Fruit fly (Drosophila melanogaster) whole organism, embryonic: ENCODE data around the gene CG43060.

Experiments used
- BEAF-32 ChIP-seq: fragments of 200-800 bp; sonication (Bioruptor generic); optimal IDR thresholded peaks from 3 replicates; lab custom pipeline; 2017; ENCODE audit warnings: missing biosample characterization, missing genetic modification characterization, mild to moderate bottlenecking, moderate library complexity, missing genetic modification reagents
- CG10979 ChIP-seq: fragments of 200-800 bp; sonication (Bioruptor generic); optimal IDR thresholded peaks from 2 replicates; lab custom pipeline; 2018; ENCODE audit warnings: missing biosample characterization, mild to moderate bottlenecking, missing genetic modification characterization, moderate library complexity
- CG12071 ChIP-seq: fragments of 200-800 bp; sonication (Bioruptor generic); optimal IDR thresholded peaks from 3 replicates; lab custom pipeline; 2018; ENCODE audit warnings: missing biosample characterization, mild to moderate bottlenecking, missing genetic modification characterization
- CG12236 ChIP-seq: fragments of 200-800 bp; sonication (Bioruptor generic); optimal IDR thresholded peaks from 2 replicates; lab custom pipeline; 2016; ENCODE audit warnings: missing biosample characterization, missing genetic modification characterization
- CG15514 ChIP-seq: fragments of 200-800 bp; sonication (Bioruptor generic); optimal IDR thresholded peaks from 3 replicates; lab custom pipeline; 2017; ENCODE audit warnings: missing biosample characterization, missing genetic modification characterization, mild to moderate bottlenecking, moderate library complexity, missing genetic modification reagents
- CG16863 ChIP-seq: fragments of 200-800 bp; sonication (Bioruptor generic); optimal IDR thresholded peaks from 3 replicates; lab custom pipeline; 2016; ENCODE audit warnings: missing biosample characterization, missing genetic modification characterization
- CG17186 ChIP-seq: fragments of 200-800 bp; sonication (Bioruptor generic); optimal IDR thresholded peaks from 3 replicates; lab custom pipeline; 2017; ENCODE audit warnings: missing biosample characterization, missing genetic modification reagents, missing genetic modification characterization
- CG17568 ChIP-seq: fragments of 200-800 bp; sonication (Bioruptor generic); optimal IDR thresholded peaks from 2 replicates; lab custom pipeline; 2018; ENCODE audit warnings: missing biosample characterization, mild to moderate bottlenecking, missing genetic modification characterization, moderate library complexity
- CG31365 ChIP-seq: fragments of 200-800 bp; sonication (Bioruptor generic); optimal IDR thresholded peaks from 2 replicates; lab custom pipeline; 2018; ENCODE audit warnings: missing biosample characterization, mild to moderate bottlenecking, missing genetic modification characterization
- CG4617 ChIP-seq: fragments of 200-800 bp; sonication (Bioruptor generic); optimal IDR thresholded peaks from 3 replicates; lab custom pipeline; 2016; ENCODE audit warnings: missing biosample characterization, missing genetic modification characterization, borderline replicate concordance
- CG4820 ChIP-seq: fragments of 200-800 bp; sonication (Bioruptor generic); optimal IDR thresholded peaks from 3 replicates; lab custom pipeline; 2016; ENCODE audit warnings: missing biosample characterization, missing genetic modification characterization
- CG6689 ChIP-seq: fragments of 200-800 bp; sonication (Bioruptor generic); IDR thresholded peaks from 2 replicates; pipeline ENCODE4 v1.3.6; 2022; ENCODE audit warnings: missing biosample characterization, missing genetic modification characterization
- CG7987 ChIP-seq: fragments of 200-800 bp; sonication (Bioruptor generic); optimal IDR thresholded peaks from 2 replicates; lab custom pipeline; 2018; ENCODE audit warnings: missing biosample characterization, mild to moderate bottlenecking, missing genetic modification characterization, moderate library complexity
- CG8281 ChIP-seq: fragments of 200-800 bp; sonication (Bioruptor generic); optimal IDR thresholded peaks from 2 replicates; lab custom pipeline; 2018; ENCODE audit warnings: missing biosample characterization, mild to moderate bottlenecking, missing genetic modification characterization, moderate library complexity
- CTCF ChIP-seq: fragments of 200-800 bp; sonication (Bioruptor generic); optimal IDR thresholded peaks from 2 replicates; lab custom pipeline; 2017; ENCODE audit warnings: missing biosample characterization, mild to moderate bottlenecking, missing genetic modification characterization, moderate library complexity
- Deaf1 ChIP-seq: fragments of 200-800 bp; optimal IDR thresholded peaks from 3 replicates; lab custom pipeline; 2019; ENCODE audit warnings: missing biosample characterization, mild to moderate bottlenecking, missing genetic modification characterization, moderate library complexity
- Dek ChIP-seq: fragments of 200-800 bp; sonication (Bioruptor generic); optimal IDR thresholded peaks from 3 replicates; lab custom pipeline; 2019; ENCODE audit warnings: missing biosample characterization, mild to moderate bottlenecking, missing genetic modification characterization, moderate library complexity
- Doc2 ChIP-seq: fragments of 200-800 bp; sonication (Bioruptor generic); IDR thresholded peaks from 2 replicates; pipeline ENCODE4 v1.3.6; 2022; ENCODE audit warnings: missing biosample characterization, missing genetic modification characterization
- Drgx ChIP-seq: fragments of 200-800 bp; sonication (Bioruptor generic); IDR thresholded peaks from 2 replicates; pipeline ENCODE4 v1.3.6; 2022; ENCODE audit warnings: missing biosample characterization, missing genetic modification characterization
- Eip74EF ChIP-seq, 2 experiments: fragments of 200-800 bp in 1 of 2; fragments of >200 bp in 1 of 2; sonication (Bioruptor generic) in 1 of 2; optimal IDR thresholded peaks; 2 replicates each; lab custom pipeline; 2017 to 2019; ENCODE audit warnings: missing biosample characterization in 2 of 2, missing genetic modification characterization in 2 of 2, mild to moderate bottlenecking in 1 of 2, moderate library complexity in 1 of 2
- Ets97D ChIP-seq: fragments of 200-800 bp; sonication (Bioruptor generic); optimal IDR thresholded peaks from 3 replicates; lab custom pipeline; 2016; ENCODE audit warnings: missing biosample characterization, missing genetic modification characterization
- Fer3 ChIP-seq: fragments of 200-800 bp; sonication (Bioruptor generic); optimal IDR thresholded peaks from 2 replicates; lab custom pipeline; 2018; ENCODE audit warnings: missing biosample characterization, mild to moderate bottlenecking, missing genetic modification characterization, moderate library complexity
- Hsf ChIP-seq: fragments of 200-800 bp; sonication (Bioruptor generic); optimal IDR thresholded peaks from 3 replicates; lab custom pipeline; 2016; ENCODE audit warnings: missing biosample characterization, missing genetic modification characterization
- MESR4 ChIP-seq: fragments of 200-800 bp; sonication (Bioruptor generic); optimal IDR thresholded peaks from 2 replicates; lab custom pipeline; 2018; ENCODE audit warnings: missing biosample characterization, mild to moderate bottlenecking, missing genetic modification characterization, moderate library complexity
- NC2β ChIP-seq: fragments of 200-800 bp; sonication (Bioruptor generic); optimal IDR thresholded peaks from 2 replicates; lab custom pipeline; 2016; ENCODE audit warnings: missing biosample characterization, missing genetic modification characterization
- NK7.1 ChIP-seq: fragments of 200-800 bp; sonication (Bioruptor generic); optimal IDR thresholded peaks from 3 replicates; lab custom pipeline; 2016; ENCODE audit warnings: missing biosample characterization, missing genetic modification characterization
- bsh ChIP-seq, 2 experiments: fragments of 200-800 bp; sonication (Bioruptor generic); optimal IDR thresholded peaks; 2 replicates each; lab custom pipeline; 2017 to 2018; ENCODE audit warnings: mild to moderate bottlenecking in 2 of 2, missing biosample characterization in 2 of 2, missing genetic modification characterization in 2 of 2, moderate library complexity in 1 of 2
- disco-r ChIP-seq: fragments of 200-800 bp; sonication (Bioruptor generic); optimal IDR thresholded peaks from 2 replicates; lab custom pipeline; 2016; ENCODE audit warnings: missing biosample characterization, missing genetic modification characterization
- emc ChIP-seq: fragments of 200-800 bp; sonication (Bioruptor generic); optimal IDR thresholded peaks from 2 replicates; lab custom pipeline; 2016; ENCODE audit warnings: missing biosample characterization, missing genetic modification characterization
- exex ChIP-seq: fragments of 200-800 bp; sonication (Bioruptor generic); optimal IDR thresholded peaks from 4 replicates; lab custom pipeline; 2018; ENCODE audit warnings: missing biosample characterization, mild to moderate bottlenecking, missing genetic modification characterization, moderate library complexity
- gro ChIP-seq: fragments of 200-800 bp; sonication (Bioruptor generic); optimal IDR thresholded peaks from 2 replicates; lab custom pipeline; 2016; ENCODE audit warnings: missing biosample characterization, missing genetic modification characterization
- nom ChIP-seq: fragments of 200-800 bp; sonication (Bioruptor generic); optimal IDR thresholded peaks from 2 replicates; lab custom pipeline; 2017; ENCODE audit warnings: missing biosample characterization, missing genetic modification characterization, mild to moderate bottlenecking, moderate library complexity, missing genetic modification reagents
- otp ChIP-seq: fragments of 200-800 bp; sonication (Bioruptor generic); IDR thresholded peaks from 3 replicates; pipeline ENCODE4, ENCODE4 v1.3.6; 2022; ENCODE audit warnings: missing biosample characterization, missing genetic modification characterization
- so ChIP-seq: fragments of 200-800 bp; sonication (Bioruptor generic); IDR thresholded peaks from 3 replicates; pipeline ENCODE4 v1.3.6; 2022; ENCODE audit warnings: missing biosample characterization, missing genetic modification characterization
- sob ChIP-seq: fragments of 200-800 bp; sonication (Bioruptor generic); IDR thresholded peaks from 2 replicates; pipeline ENCODE4 v1.3.6; 2022; ENCODE audit warnings: missing biosample characterization, missing genetic modification characterization
- sqz ChIP-seq: fragments of 200-800 bp; sonication (Bioruptor generic); optimal IDR thresholded peaks from 3 replicates; lab custom pipeline; 2018; ENCODE audit warnings: missing biosample characterization, mild to moderate bottlenecking, missing genetic modification characterization
- wdn ChIP-seq: fragments of 200-800 bp; sonication (Bioruptor generic); IDR thresholded peaks from 2 replicates; pipeline ENCODE4 v1.3.6; 2022; ENCODE audit warnings: missing biosample characterization, missing genetic modification characterization
- zen ChIP-seq: fragments of 200-800 bp; sonication (Bioruptor generic); optimal IDR thresholded peaks from 3 replicates; lab custom pipeline; 2018; ENCODE audit warnings: missing biosample characterization, mild to moderate bottlenecking, missing genetic modification characterization, moderate library complexity

The CG43060 gene

DNA sequence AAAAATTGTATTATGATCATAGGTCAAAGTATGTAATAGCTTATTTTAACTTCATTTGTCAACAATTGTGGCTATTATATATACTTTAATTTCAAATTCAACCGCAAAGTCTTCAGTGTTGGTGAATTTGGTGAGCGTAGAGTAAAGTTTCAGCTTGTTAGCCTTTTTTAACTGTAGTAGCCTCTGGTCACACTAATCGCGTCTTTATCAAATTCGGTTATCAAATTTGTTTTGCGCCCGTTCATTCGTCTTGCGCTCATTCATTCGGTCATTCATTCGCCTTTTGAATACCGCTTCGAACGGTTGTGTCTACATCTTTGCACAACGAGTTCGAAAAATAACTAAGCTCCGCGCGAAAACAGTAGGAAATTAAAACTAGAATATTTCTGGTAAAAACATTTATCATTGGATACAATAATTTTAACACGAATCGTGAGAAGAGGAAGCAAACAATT lies 64.1 kb downstream of the CG43060 start, which contains the start of gene puc (continued):
- TF ChIP-seq otp (GFP tag; lab: Robert Waterston, UW) (no peak), Hsf (GFP tag; lab: Kevin White, UChicago) (peak; percentile 26), Deaf1 (peak; percentile 82), CG17186 (GFP tag; lab: Kevin White, UChicago) (peak; percentile 33), CG10979 (tag; lab: Kevin White, UChicago) (peak; percentile 26), CG12236 (peak; percentile 72), NK7.1 (GFP tag; lab: Kevin White, UChicago) (peak; percentile 11), CG7987 (peak; percentile 72), Ets97D (GFP tag; lab: Kevin White, UChicago) (peak; percentile 22), CG8281 (tag; lab: Kevin White, UChicago) (peak; percentile 62), CG15514 (GFP tag; lab: Kevin White, UChicago) (peak; percentile 75), NC2β (GFP tag; lab: Kevin White, UChicago) (peak; percentile 61), bsh (GFP tag; optimal IDR thresholded peaks at IDR 0.05; lab: Kevin White, UChicago) (peak in 1 of 2 experiments; percentile 13), zen (peak; percentile 49), Dek (tag; lab: Kevin White, UChicago) (peak; percentile 38), BEAF-32 (GFP tag; lab: Kevin White, UChicago) (peak; percentile 27), Drgx (GFP tag; lab: Robert Waterston, UW) (no peak), MESR4 (GFP tag; lab: Kevin White, UChicago) (peak; percentile 62), disco-r (no peak), CG17568 (GFP tag; lab: Kevin White, UChicago) (peak; percentile 74), so (GFP tag; lab: Robert Waterston, UW) (no peak), CTCF (GFP tag; lab: Kevin White, UChicago) (peak; percentile 74), Doc2 (GFP tag; lab: Robert Waterston, UW) (no peak), sob (GFP tag; lab: Robert Waterston, UW) (no peak), CG31365 (tag; lab: Kevin White, UChicago) (no peak), gro (GFP tag; lab: Kevin White, UChicago) (peak; percentile 76), CG12071 (GFP tag; lab: Kevin White, UChicago) (peak; percentile 71), CG4617 (GFP tag; lab: Kevin White, UChicago) (no peak), CG4820 (GFP tag; lab: Kevin White, UChicago) (peak; percentile 10), Fer3 (tag; lab: Kevin White, UChicago) (peak; percentile 51), wdn (GFP tag; lab: Robert Waterston, UW) (no peak), CG16863 (GFP tag; lab: Kevin White, UChicago) (no peak), CG6689 (GFP tag; lab: Robert Waterston, UW) (no peak), nom (peak; percentile 68), exex (peak; percentile 44), emc (GFP tag; lab: Kevin White, UChicago) (no peak), Eip74EF (GFP tag; optimal IDR thresholded peaks at IDR 0.05; lab: Kevin White, UChicago) (peak in 1 of 2 experiments; percentile 35), sqz (GFP tag; lab: Kevin White, UChicago) (peak; percentile 8)
